Worm (Caenorhabditis elegans) whole organism, late embryonic: ENCODE measurements around the gene F21D9.1.

Experiments
- C08G9.2 ChIP-seq: sonication (generic microtip); optimal IDR thresholded peaks from 2 replicates; lab custom pipeline; 2016; ENCODE audit warnings: mild to moderate bottlenecking, missing genetic modification characterization, moderate library complexity, missing compliant biosample characterization
- C38D4.7 ChIP-seq: fragments of 200-800 bp; sonication (Bioruptor generic); optimal IDR thresholded peaks from 2 replicates; lab custom pipeline; 2018; ENCODE audit warnings: mild to moderate bottlenecking, missing genetic modification characterization, moderate library complexity, missing compliant biosample characterization
- K02D7.2 ChIP-seq: sonication (generic microtip); optimal IDR thresholded peaks from 2 replicates; lab custom pipeline; 2017; ENCODE audit warnings: mild to moderate bottlenecking, missing genetic modification characterization, missing compliant biosample characterization
- Y22D7AL.16 ChIP-seq: sonication (generic microtip); optimal IDR thresholded peaks from 2 replicates; lab custom pipeline; 2016; ENCODE audit warnings: missing genetic modification characterization, missing compliant biosample characterization
- ama-1 ChIP-seq: fragments of 150-350 bp; optimal IDR thresholded peaks from 2 replicates; lab custom pipeline; 2014
- ceh-14 ChIP-seq: sonication (generic microtip); optimal IDR thresholded peaks from 2 replicates; lab custom pipeline; 2016; ENCODE audit warnings: missing genotype, missing genetic modification characterization, missing compliant biosample characterization
- ceh-19 ChIP-seq: fragments of 200-800 bp; sonication (Bioruptor generic); optimal IDR thresholded peaks from 2 replicates; lab custom pipeline; 2018; ENCODE audit warnings: mild to moderate bottlenecking, missing genetic modification characterization, missing compliant biosample characterization
- ceh-2 ChIP-seq: sonication (generic microtip); optimal IDR thresholded peaks from 2 replicates; lab custom pipeline; 2016; ENCODE audit warnings: missing genotype, missing genetic modification characterization, missing compliant biosample characterization
- ceh-30 ChIP-seq: fragments of 150-350 bp; optimal IDR thresholded peaks from 2 replicates; lab custom pipeline; 2014; ENCODE audit warnings: missing biosample characterization, missing genetic modification characterization
- ceh-34 ChIP-seq: sonication (generic microtip); optimal IDR thresholded peaks from 2 replicates; lab custom pipeline; 2016; ENCODE audit warnings: mild to moderate bottlenecking, missing genetic modification characterization, missing compliant biosample characterization
- ceh-48 ChIP-seq: sonication (generic microtip); optimal IDR thresholded peaks from 2 replicates; lab custom pipeline; 2016; ENCODE audit warnings: missing genetic modification characterization, inconsistent platforms, missing compliant biosample characterization
- ceh-9 ChIP-seq: sonication (generic microtip); optimal IDR thresholded peaks from 2 replicates; lab custom pipeline; 2016; ENCODE audit warnings: mild to moderate bottlenecking, missing genetic modification characterization, inconsistent platforms, missing compliant biosample characterization
- che-1 ChIP-seq: sonication (generic microtip); optimal IDR thresholded peaks from 2 replicates; lab custom pipeline; 2016; ENCODE audit warnings: mild to moderate bottlenecking, missing genetic modification characterization, missing compliant biosample characterization
- elt-2 ChIP-seq: sonication (generic microtip); optimal IDR thresholded peaks from 2 replicates; lab custom pipeline; 2016; ENCODE audit warnings: missing genetic modification reagents, missing genetic modification characterization, missing compliant biosample characterization
- fkh-6 ChIP-seq: sonication (generic microtip); optimal IDR thresholded peaks from 2 replicates; lab custom pipeline; 2016; ENCODE audit warnings: missing genetic modification characterization, missing compliant biosample characterization
- gmeb-2 ChIP-seq: sonication (generic microtip); optimal IDR thresholded peaks from 2 replicates; lab custom pipeline; 2016; ENCODE audit warnings: missing genetic modification characterization, inconsistent platforms, missing compliant biosample characterization
- hlh-13 ChIP-seq: fragments of 200-800 bp; sonication (Bioruptor generic); optimal IDR thresholded peaks from 2 replicates; lab custom pipeline; 2018; ENCODE audit warnings: mild to moderate bottlenecking, missing genetic modification characterization, missing compliant biosample characterization
- hlh-15 ChIP-seq: sonication (generic microtip); optimal IDR thresholded peaks from 2 replicates; lab custom pipeline; 2016; ENCODE audit warnings: missing genetic modification characterization, missing compliant biosample characterization
- hlh-30 ChIP-seq: sonication (generic microtip); optimal IDR thresholded peaks from 2 replicates; lab custom pipeline; 2017; ENCODE audit warnings: antibody characterized with exemption, missing genetic modification characterization, missing compliant biosample characterization; ENCODE audit not compliant: insufficient read depth
- lim-6 ChIP-seq: sonication (generic microtip); optimal IDR thresholded peaks from 2 replicates; lab custom pipeline; 2016; ENCODE audit warnings: missing genetic modification characterization, missing compliant biosample characterization
- lin-11 ChIP-seq: fragments of 200-800 bp; sonication (Bioruptor generic); optimal IDR thresholded peaks from 2 replicates; lab custom pipeline; 2018; ENCODE audit warnings: mild to moderate bottlenecking, missing genetic modification characterization, missing compliant biosample characterization
- madf-2 ChIP-seq: sonication (generic microtip); optimal IDR thresholded peaks from 2 replicates; lab custom pipeline; 2017; ENCODE audit warnings: missing genetic modification characterization, missing compliant biosample characterization
- mec-3 ChIP-seq: sonication (generic microtip); optimal IDR thresholded peaks from 2 replicates; lab custom pipeline; 2016; ENCODE audit warnings: borderline replicate concordance, missing genetic modification characterization, missing compliant biosample characterization
- nfya-1 ChIP-seq: sonication (generic microtip); optimal IDR thresholded peaks from 2 replicates; lab custom pipeline; 2017; ENCODE audit warnings: missing genetic modification characterization, mild to moderate bottlenecking, missing compliant biosample characterization, antibody characterized with exemption, moderate library complexity
- nhr-11 ChIP-seq: fragments of 150-350 bp; optimal IDR thresholded peaks from 2 replicates; lab custom pipeline; 2014; ENCODE audit warnings: missing biosample characterization, missing genetic modification characterization
- nhr-232 ChIP-seq: sonication (generic microtip); optimal IDR thresholded peaks from 2 replicates; lab custom pipeline; 2016; ENCODE audit warnings: missing genetic modification characterization, missing compliant biosample characterization
- pag-3 ChIP-seq: sonication (generic microtip); optimal IDR thresholded peaks from 2 replicates; lab custom pipeline; 2016; ENCODE audit warnings: missing compliant biosample characterization, missing genetic modification characterization, borderline replicate concordance
- pax-1 ChIP-seq: fragments of 150-350 bp; optimal IDR thresholded peaks from 2 replicates; lab custom pipeline; 2014; ENCODE audit warnings: missing biosample characterization, missing genetic modification characterization
- pha-2 ChIP-seq: sonication (generic microtip); optimal IDR thresholded peaks from 2 replicates; lab custom pipeline; 2017; ENCODE audit warnings: mild to moderate bottlenecking, missing genetic modification characterization, missing compliant biosample characterization
- pqm-1 ChIP-seq: sonication (generic microtip); optimal IDR thresholded peaks from 2 replicates; lab custom pipeline; 2016; ENCODE audit warnings: missing genetic modification characterization, missing compliant biosample characterization
- pros-1 ChIP-seq: fragments of 150-350 bp; optimal IDR thresholded peaks from 2 replicates; lab custom pipeline; 2014; ENCODE audit warnings: missing biosample characterization, missing genetic modification reagents, missing genetic modification characterization
- ref-2 ChIP-seq: sonication (generic microtip); optimal IDR thresholded peaks from 2 replicates; lab custom pipeline; 2016; ENCODE audit warnings: missing genetic modification characterization, missing compliant biosample characterization
- rnt-1 ChIP-seq: sonication (generic microtip); optimal IDR thresholded peaks from 2 replicates; lab custom pipeline; 2016; ENCODE audit warnings: missing genetic modification characterization, missing compliant biosample characterization
- sdc-2 ChIP-seq: sonication (generic microtip); optimal IDR thresholded peaks from 2 replicates; lab custom pipeline; 2016; ENCODE audit warnings: missing genotype, missing genetic modification characterization, missing compliant biosample characterization
- sox-4 ChIP-seq: sonication (generic microtip); optimal IDR thresholded peaks from 2 replicates; lab custom pipeline; 2017; ENCODE audit warnings: mild to moderate bottlenecking, missing genetic modification characterization, inconsistent platforms, missing compliant biosample characterization
- tbx-2 ChIP-seq: sonication (generic microtip); optimal IDR thresholded peaks from 2 replicates; lab custom pipeline; 2016; ENCODE audit warnings: missing genetic modification characterization, missing compliant biosample characterization
- tbx-7 ChIP-seq: sonication (generic microtip); optimal IDR thresholded peaks from 2 replicates; lab custom pipeline; 2016; ENCODE audit warnings: missing genotype, missing genetic modification characterization, missing compliant biosample characterization
- ttx-3 ChIP-seq: sonication (generic microtip); optimal IDR thresholded peaks from 2 replicates; lab custom pipeline; 2016; ENCODE audit warnings: missing genetic modification reagents, missing genetic modification characterization, missing compliant biosample characterization
- unc-3 ChIP-seq, 2 experiments: fragments of 200-800 bp in 1 of 2; sonication (Bioruptor generic) in 1 of 2; sonication (generic microtip) in 1 of 2; conservative IDR thresholded peaks in 1 of 2; optimal IDR thresholded peaks in 1 of 2; 2 replicates each; pipeline versions ENCODE4 v1.3.6 to Lab custom; 2016 to 2022; ENCODE audit warnings: missing compliant biosample characterization in 2 of 2, missing genetic modification characterization in 2 of 2, missing genetic modification reagents in 1 of 2
- unc-55 ChIP-seq: sonication (generic microtip); optimal IDR thresholded peaks from 2 replicates; lab custom pipeline; 2017; ENCODE audit warnings: missing biosample characterization, missing genetic modification reagents, missing genetic modification characterization
- unc-86 ChIP-seq: sonication (generic microtip); optimal IDR thresholded peaks from 2 replicates; lab custom pipeline; 2016; ENCODE audit warnings: missing genetic modification characterization, missing compliant biosample characterization

F21D9.1 gene

ce11 chrV:19233469-19233868 is 30.8 kb upstream of the F21D9.1 start, which contains the start of gene fbxb-116:
Gene fbxb-116, plus strand, starts transcription at chrV:19233769.
- no peak for TF ChIP-seq tbx-2 (tag; lab: Kevin White, UChicago)
- no peak for TF ChIP-seq Y22D7AL.16 (tag; lab: Kevin White, UChicago)
- no peak for TF ChIP-seq ceh-14
- no peak for TF ChIP-seq elt-2 (tag; lab: Kevin White, UChicago)
- no peak for TF ChIP-seq tbx-7 (tag; lab: Kevin White, UChicago)
- TF ChIP-seq pax-1 (tag; lab: Kevin White, UChicago), result no peak
- TF ChIP-seq ceh-48, result no peak
- TF ChIP-seq hlh-30 (tag; lab: Kevin White, UChicago), result no peak
- TF ChIP-seq nfya-1, result no peak
- no peak for TF ChIP-seq ceh-34
- no peak for TF ChIP-seq mec-3 (tag; lab: Kevin White, UChicago)
- TF ChIP-seq ceh-2 (tag; lab: Kevin White, UChicago), result no peak
- TF ChIP-seq unc-3 (GFP tag; conservative IDR thresholded peaks at IDR 0.05; lab: Robert Waterston, UW), result no peak
- TF ChIP-seq unc-3 (tag; optimal IDR thresholded peaks at IDR 0.05; lab: Kevin White, UChicago), result no peak
- TF ChIP-seq che-1, result no peak
- TF ChIP-seq ceh-30 (tag; lab: Kevin White, UChicago), result no peak
- TF ChIP-seq rnt-1, result no peak
- TF ChIP-seq hlh-13, result no peak
- TF ChIP-seq madf-2 (tag; lab: Kevin White, UChicago), result no peak
- no peak for TF ChIP-seq sdc-2
- no peak for TF ChIP-seq K02D7.2 (tag; lab: Kevin White, UChicago)
- TF ChIP-seq, all 69 proteins: peak for 0

- no peak for TF ChIP-seq lin-11 (tag; lab: Kevin White, UChicago)
- no peak for TF ChIP-seq C38D4.7
- TF ChIP-seq ceh-9 (tag; lab: Kevin White, UChicago), result no peak
- no peak for TF ChIP-seq pros-1
- TF ChIP-seq unc-55 (GFP tag; lab: Kevin White, UChicago), result no peak
- no peak for TF ChIP-seq ama-1 (lab: Kevin White, UChicago)
- TF ChIP-seq nhr-232 (tag; lab: Kevin White, UChicago), result no peak
- no peak for TF ChIP-seq pag-3 (tag; lab: Kevin White, UChicago)
- no peak for TF ChIP-seq lim-6 (tag; lab: Kevin White, UChicago)
These were observed 27.0 kb upstream of the F21D9.1 start, which contains the start of gene fbxb-2 for ce11 chrV:19237204-19237603. Gene fbxb-2, minus strand, starts transcription at chrV:19237304.

ce11 chrV:19240129-19240528 is 24.1 kb upstream of the F21D9.1 start, which contains the start of the genes fbxb-115 and fbxb-1:
Gene fbxb-115, minus strand, starts transcription at chrV:19240229.
Gene fbxb-1, plus strand, starts transcription at chrV:19240354.
- TF ChIP-seq fkh-6 (tag; lab: Kevin White, UChicago) (no peak), unc-55 (GFP tag; lab: Kevin White, UChicago) (no peak), nhr-11 (tag; lab: Kevin White, UChicago) (no peak), gmeb-2 (tag; lab: Kevin White, UChicago) (no peak), hlh-30 (tag; lab: Kevin White, UChicago) (no peak), ceh-19 (GFP tag; lab: Kevin White, UChicago) (no peak), ttx-3 (tag; lab: Kevin White, UChicago) (no peak), rnt-1 (no peak), unc-86 (no peak), pqm-1 (tag; lab: Kevin White, UChicago) (no peak), C08G9.2 (tag; lab: Kevin White, UChicago) (no peak), hlh-15 (tag; lab: Kevin White, UChicago) (no peak), pha-2 (tag; lab: Kevin White, UChicago) (no peak), sox-4 (tag; lab: Kevin White, UChicago) (no peak), ref-2 (tag; lab: Kevin White, UChicago) (no peak), ama-1 (lab: Kevin White, UChicago) (no peak), mec-3 (tag; lab: Kevin White, UChicago) (no peak), madf-2 (tag; lab: Kevin White, UChicago) (no peak)
